Fruit fly (Drosophila melanogaster) whole organism, embryonic: ENCODE measurements around the gene Dhc62B.

ENCODE experiments used
- Awh ChIP-seq: fragments of 200-800 bp; sonication (Bioruptor generic); IDR thresholded peaks from 2 replicates; pipeline ENCODE4, ENCODE4 v1.3.6; 2022; ENCODE audit warnings: missing biosample characterization, missing genetic modification characterization
- Bdp1 ChIP-seq: fragments of 200-800 bp; sonication (Bioruptor generic); optimal IDR thresholded peaks from 3 replicates; lab custom pipeline; 2016; ENCODE audit warnings: missing biosample characterization, missing genetic modification characterization
- CG10431 ChIP-seq: fragments of 200-800 bp; sonication (Bioruptor generic); optimal IDR thresholded peaks from 3 replicates; lab custom pipeline; 2018; ENCODE audit warnings: missing biosample characterization, mild to moderate bottlenecking, missing genetic modification characterization
- CG11093 ChIP-seq: fragments of 200-800 bp; sonication (Bioruptor generic); IDR thresholded peaks from 3 replicates; pipeline ENCODE4 v1.3.6; 2022; ENCODE audit warnings: missing biosample characterization, missing genetic modification characterization
- CG11696 ChIP-seq: fragments of 200-800 bp; sonication (Bioruptor generic); IDR thresholded peaks from 2 replicates; pipeline ENCODE4 v1.3.6; 2022; ENCODE audit warnings: missing biosample characterization, missing genetic modification characterization
- CG12659 ChIP-seq: fragments of 200-800 bp; sonication (Bioruptor generic); optimal IDR thresholded peaks from 3 replicates; lab custom pipeline; 2017; ENCODE audit warnings: mild to moderate bottlenecking, missing biosample characterization, missing genetic modification reagents, missing genetic modification characterization
- CG13624 ChIP-seq: fragments of 200-800 bp; sonication (Bioruptor generic); optimal IDR thresholded peaks from 2 replicates; lab custom pipeline; 2016; ENCODE audit warnings: missing biosample characterization, missing genetic modification characterization
- CG1603 ChIP-seq: fragments of 200-800 bp; sonication (Bioruptor generic); optimal IDR thresholded peaks from 2 replicates; lab custom pipeline; 2019; ENCODE audit warnings: missing biosample characterization, mild to moderate bottlenecking, missing genetic modification characterization, moderate library complexity
- CG17912 ChIP-seq: fragments of 200-800 bp; sonication (Bioruptor generic); optimal IDR thresholded peaks from 2 replicates; lab custom pipeline; 2018; ENCODE audit warnings: missing biosample characterization, mild to moderate bottlenecking, missing genetic modification characterization
- CG1792 ChIP-seq: fragments of 200-800 bp; sonication (Bioruptor generic); optimal IDR thresholded peaks from 2 replicates; lab custom pipeline; 2016; ENCODE audit warnings: missing biosample characterization, missing genetic modification characterization
- CG1832 ChIP-seq: fragments of 200-800 bp; sonication (Bioruptor generic); optimal IDR thresholded peaks from 2 replicates; lab custom pipeline; 2017; ENCODE audit warnings: missing biosample characterization, mild to moderate bottlenecking, missing genetic modification characterization, inconsistent platforms
- CG18476 ChIP-seq: fragments of 200-800 bp; sonication (Bioruptor generic); optimal IDR thresholded peaks from 2 replicates; lab custom pipeline; 2016; ENCODE audit warnings: missing biosample characterization, mild to moderate bottlenecking, missing genetic modification characterization
- CG3163 ChIP-seq: fragments of 200-800 bp; sonication (Bioruptor generic); optimal IDR thresholded peaks from 3 replicates; lab custom pipeline; 2016; ENCODE audit warnings: missing biosample characterization, missing genetic modification characterization
- CG3995 ChIP-seq: fragments of 200-800 bp; sonication (Bioruptor generic); optimal IDR thresholded peaks from 3 replicates; lab custom pipeline; 2016; ENCODE audit warnings: missing biosample characterization, missing genetic modification characterization
- CG4730 ChIP-seq: fragments of 200-800 bp; sonication (Bioruptor generic); IDR thresholded peaks from 2 replicates; pipeline ENCODE4 v1.3.6; 2022; ENCODE audit warnings: missing biosample characterization, missing genetic modification characterization
- CG5245 ChIP-seq: fragments of 200-800 bp; sonication (Bioruptor generic); optimal IDR thresholded peaks from 3 replicates; lab custom pipeline; 2016; ENCODE audit warnings: missing biosample characterization, missing genetic modification characterization
- CG6689 ChIP-seq: fragments of 200-800 bp; sonication (Bioruptor generic); IDR thresholded peaks from 2 replicates; pipeline ENCODE4 v1.3.6; 2022; ENCODE audit warnings: missing biosample characterization, missing genetic modification characterization
- CG7357 ChIP-seq: fragments of 200-800 bp; sonication (Bioruptor generic); IDR thresholded peaks from 3 replicates; pipeline ENCODE4 v1.3.6; 2022; ENCODE audit warnings: missing biosample characterization, missing genetic modification characterization
- CG9215 ChIP-seq: fragments of 200-800 bp; sonication (Bioruptor generic); IDR thresholded peaks from 2 replicates; pipeline ENCODE4 v1.3.6; 2022; ENCODE audit warnings: missing biosample characterization, missing genetic modification characterization
- CG9609 ChIP-seq: fragments of 200-800 bp; sonication (Bioruptor generic); optimal IDR thresholded peaks from 3 replicates; lab custom pipeline; 2016; ENCODE audit warnings: missing biosample characterization, missing genetic modification characterization
- D ChIP-seq, 2 experiments: fragments of 200-800 bp in 1 of 2; fragments of >200 bp in 1 of 2; sonication (Bioruptor generic) in 1 of 2; optimal IDR thresholded peaks; 2 replicates in 1 of 2; 3 replicates in 1 of 2; lab custom pipeline; 2017; ENCODE audit warnings: mild to moderate bottlenecking in 1 of 2, missing biosample characterization in 1 of 2, missing genetic modification characterization in 1 of 2, missing genetic modification reagents in 1 of 2
- Fer1 ChIP-seq: fragments of 200-800 bp; sonication (Bioruptor generic); optimal IDR thresholded peaks from 2 replicates; lab custom pipeline; 2017; ENCODE audit warnings: missing biosample characterization, mild to moderate bottlenecking, missing genetic modification characterization
- Fer3 ChIP-seq: fragments of 200-800 bp; sonication (Bioruptor generic); optimal IDR thresholded peaks from 2 replicates; lab custom pipeline; 2018; ENCODE audit warnings: missing biosample characterization, mild to moderate bottlenecking, missing genetic modification characterization, moderate library complexity
- H2.0 ChIP-seq: fragments of 200-800 bp; sonication (Bioruptor generic); IDR thresholded peaks from 2 replicates; pipeline ENCODE4 v1.3.6; 2022; ENCODE audit warnings: missing biosample characterization, missing genetic modification characterization
- Hr51 ChIP-seq, 2 experiments: fragments of 200-800 bp; sonication (Bioruptor generic); optimal IDR thresholded peaks; 2 replicates in 1 of 2; 3 replicates in 1 of 2; lab custom pipeline; 2016 to 2018; ENCODE audit warnings: missing biosample characterization in 2 of 2, missing genetic modification characterization in 2 of 2, mild to moderate bottlenecking in 1 of 2, moderate library complexity in 1 of 2
- Max ChIP-seq: fragments of 200-800 bp; sonication (Bioruptor generic); optimal IDR thresholded peaks from 2 replicates; lab custom pipeline; 2016; ENCODE audit warnings: missing biosample characterization, mild to moderate bottlenecking, missing genetic modification characterization
- Mes4 ChIP-seq: fragments of 200-800 bp; sonication (Bioruptor generic); optimal IDR thresholded peaks from 2 replicates; lab custom pipeline; 2016; ENCODE audit warnings: missing biosample characterization, missing genetic modification characterization
- Nf-YB ChIP-seq: fragments of 200-800 bp; sonication (Bioruptor generic); optimal IDR thresholded peaks from 3 replicates; lab custom pipeline; 2019; ENCODE audit warnings: missing biosample characterization, mild to moderate bottlenecking, missing genetic modification characterization, moderate library complexity
- Optix ChIP-seq: fragments of 200-800 bp; sonication (Bioruptor generic); IDR thresholded peaks from 3 replicates; pipeline ENCODE4 v1.3.6; 2022; ENCODE audit warnings: missing biosample characterization, missing genetic modification characterization
- PHDP ChIP-seq: fragments of 200-800 bp; sonication (Bioruptor generic); optimal IDR thresholded peaks from 3 replicates; lab custom pipeline; 2018; ENCODE audit warnings: missing biosample characterization, mild to moderate bottlenecking, missing genetic modification characterization, moderate library complexity
- Rfx ChIP-seq: fragments of 200-800 bp; sonication (Bioruptor generic); IDR thresholded peaks from 2 replicates; pipeline ENCODE4 v1.3.6; 2022; ENCODE audit warnings: missing biosample characterization, missing genetic modification characterization
- Vsx1 ChIP-seq: fragments of 200-800 bp; sonication (Bioruptor generic); optimal IDR thresholded peaks from 2 replicates; lab custom pipeline; 2017; ENCODE audit warnings: missing biosample characterization, mild to moderate bottlenecking, missing genetic modification characterization, missing genetic modification reagents
- corto ChIP-seq: fragments of 200-800 bp; sonication (Bioruptor generic); optimal IDR thresholded peaks from 2 replicates; lab custom pipeline; 2016; ENCODE audit warnings: missing biosample characterization, mild to moderate bottlenecking, missing genetic modification characterization, moderate library complexity
- crp ChIP-seq, 2 experiments: fragments of 200-800 bp; sonication (Bioruptor generic); optimal IDR thresholded peaks; 2 replicates in 1 of 2; 3 replicates in 1 of 2; lab custom pipeline; 2017; ENCODE audit warnings: missing biosample characterization in 2 of 2, missing genetic modification characterization in 2 of 2, mild to moderate bottlenecking in 1 of 2, moderate library complexity in 1 of 2
- dysf ChIP-seq: fragments of 200-800 bp; sonication (Bioruptor generic); IDR thresholded peaks from 3 replicates; pipeline ENCODE4 v1.3.6; 2022; ENCODE audit warnings: missing biosample characterization, missing genetic modification characterization
- gcm2 ChIP-seq: fragments of 200-800 bp; sonication (Bioruptor generic); optimal IDR thresholded peaks from 2 replicates; lab custom pipeline; 2016; ENCODE audit warnings: missing biosample characterization, missing genetic modification characterization
- gsb ChIP-seq: fragments of 200-800 bp; sonication (Bioruptor generic); IDR thresholded peaks from 2 replicates; pipeline ENCODE4 v1.3.6; 2022; ENCODE audit warnings: missing biosample characterization, missing genetic modification characterization
- h ChIP-seq: fragments of >200 bp; optimal IDR thresholded peaks from 2 replicates; lab custom pipeline; 2017
- otp ChIP-seq: fragments of 200-800 bp; sonication (Bioruptor generic); IDR thresholded peaks from 3 replicates; pipeline ENCODE4, ENCODE4 v1.3.6; 2022; ENCODE audit warnings: missing biosample characterization, missing genetic modification characterization
- repo ChIP-seq: fragments of 200-800 bp; sonication (Bioruptor generic); optimal IDR thresholded peaks from 2 replicates; lab custom pipeline; 2016; ENCODE audit warnings: missing biosample characterization, missing genetic modification characterization
- ro ChIP-seq: fragments of 200-800 bp; sonication (Bioruptor generic); IDR thresholded peaks from 2 replicates; pipeline ENCODE4 v1.3.6; 2022; ENCODE audit warnings: missing biosample characterization, missing genetic modification characterization
- sisA ChIP-seq: fragments of 200-800 bp; sonication (Bioruptor generic); IDR thresholded peaks from 2 replicates; pipeline ENCODE4 v1.3.6; 2022; ENCODE audit warnings: missing biosample characterization, missing genetic modification characterization
- sna ChIP-seq: fragments of 200-800 bp; sonication (Bioruptor generic); IDR thresholded peaks from 2 replicates; pipeline ENCODE4 v1.3.6; 2022; ENCODE audit warnings: missing biosample characterization, missing genetic modification characterization; ENCODE audit not compliant: partially characterized antibody
- tap ChIP-seq: fragments of 200-800 bp; optimal IDR thresholded peaks from 3 replicates; lab custom pipeline; 2019; ENCODE audit warnings: missing biosample characterization, mild to moderate bottlenecking, missing genetic modification characterization, moderate library complexity
- tio ChIP-seq: fragments of 200-800 bp; sonication (Bioruptor generic); optimal IDR thresholded peaks from 2 replicates; lab custom pipeline; 2017; ENCODE audit warnings: missing biosample characterization, missing genetic modification characterization, inconsistent platforms
- tna ChIP-seq: fragments of 200-800 bp; sonication (Bioruptor generic); IDR thresholded peaks from 2 replicates; pipeline ENCODE4 v1.3.6; 2022; ENCODE audit warnings: missing biosample characterization, missing genetic modification characterization; ENCODE audit not compliant: partially characterized antibody
- trem ChIP-seq: fragments of 200-800 bp; optimal IDR thresholded peaks from 3 replicates; lab custom pipeline; 2019; ENCODE audit warnings: missing biosample characterization, mild to moderate bottlenecking, missing genetic modification characterization, moderate library complexity
- zen2 ChIP-seq: fragments of 200-800 bp; sonication (Bioruptor generic); IDR thresholded peaks from 3 replicates; pipeline ENCODE4 v1.3.6; 2022; ENCODE audit warnings: missing biosample characterization, missing genetic modification characterization; ENCODE audit not compliant: partially characterized antibody
- zf30C ChIP-seq: fragments of 200-800 bp; sonication (Bioruptor generic); optimal IDR thresholded peaks from 3 replicates; lab custom pipeline; 2018; ENCODE audit warnings: missing biosample characterization, mild to moderate bottlenecking, missing genetic modification characterization
- zfh2 ChIP-seq: fragments of 200-800 bp; sonication (Bioruptor generic); optimal IDR thresholded peaks from 2 replicates; lab custom pipeline; 2016; ENCODE audit warnings: missing biosample characterization, missing genetic modification characterization

Dhc62B gene

DNA sequence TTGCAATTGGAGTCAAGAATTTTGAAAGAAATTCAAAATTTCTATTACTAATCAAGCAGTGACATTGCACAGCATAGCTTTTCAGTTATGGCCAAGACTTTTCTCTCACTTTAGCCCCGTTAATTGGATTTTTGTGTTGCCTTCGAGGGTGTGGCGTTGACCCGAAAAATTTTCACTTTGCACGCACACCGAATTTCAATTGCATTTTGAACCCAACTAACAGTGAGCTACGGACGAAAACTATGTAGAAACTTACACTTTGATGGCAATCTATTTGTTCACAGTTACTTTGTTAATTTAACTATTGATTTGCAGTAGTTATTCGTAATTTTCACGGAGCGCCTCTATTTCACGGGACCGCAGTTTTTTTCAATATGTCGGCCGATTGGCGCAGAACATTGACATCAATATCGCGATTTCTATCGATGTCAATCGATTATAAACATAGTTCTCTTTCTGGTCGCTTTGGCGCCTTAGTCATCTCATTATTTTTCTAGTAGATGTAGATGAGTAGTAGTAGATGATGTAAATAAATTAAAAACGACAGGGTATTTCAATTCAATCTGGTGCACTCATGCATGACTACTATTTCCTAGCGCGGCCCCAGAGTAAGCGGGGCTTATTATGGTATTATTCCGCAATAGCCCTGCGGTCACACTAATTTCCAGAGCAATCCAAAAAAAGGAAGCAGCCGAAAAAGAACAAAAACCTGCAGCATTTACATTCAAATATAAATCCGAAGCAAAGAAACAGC, 23.6 kb upstream of the Dhc62B start, which contains the start of the genes alpha-Spec, dlt and Cdc37 (continued):
- TF ChIP-seq sna (GFP tag; lab: Robert Waterston, UW) (peak; percentile 78), CG9609 (GFP tag; lab: Kevin White, UChicago) (no peak), Max (GFP tag; lab: Kevin White, UChicago) (no peak), sisA (GFP tag; lab: Robert Waterston, UW) (no peak), CG1792 (GFP tag; lab: Kevin White, UChicago) (no peak), CG12659 (GFP tag; lab: Kevin White, UChicago) (peak; percentile 72), zen2 (GFP tag; lab: Robert Waterston, UW) (no peak; the same call in 2 of the 3 replicates), CG11093 (GFP tag; lab: Robert Waterston, UW) (no peak), tio (no peak), repo (GFP tag; lab: Kevin White, UChicago) (no peak), CG17912 (GFP tag; lab: Kevin White, UChicago) (no peak), tap (tag; lab: Kevin White, UChicago) (no peak), tna (peak; percentile 74), CG6689 (GFP tag; lab: Robert Waterston, UW) (no peak), H2.0 (GFP tag; lab: Robert Waterston, UW) (no peak), D (optimal IDR thresholded peaks at IDR 0.05; lab: Kevin White, UChicago) (no peak), D (GFP tag; optimal IDR thresholded peaks at IDR 0.05; lab: Kevin White, UChicago) (no peak), otp (GFP tag; lab: Robert Waterston, UW) (no peak), CG1603 (tag; lab: Kevin White, UChicago) (peak; percentile 47), CG1832 (no peak), trem (tag; lab: Kevin White, UChicago) (peak; percentile 92), zf30C (GFP tag; lab: Kevin White, UChicago) (no peak), ro (no peak), CG10431 (GFP tag; lab: Kevin White, UChicago) (peak; percentile 59), PHDP (tag; lab: Kevin White, UChicago) (peak; percentile 19), dysf (GFP tag; lab: Robert Waterston, UW) (0 out of 3 replicates have a peak, but pooled peaks have one; percentile 16), CG13624 (GFP tag; lab: Kevin White, UChicago) (peak; percentile 68), Bdp1 (GFP tag; lab: Kevin White, UChicago) (no peak), CG4730 (no peak), Awh (GFP tag; lab: Robert Waterston, UW) (no peak), Mes4 (GFP tag; lab: Kevin White, UChicago) (no peak), CG3995 (GFP tag; lab: Kevin White, UChicago) (peak; percentile 52), gsb (no peak), Hr51 (GFP tag; optimal IDR thresholded peaks at IDR 0.05; lab: Kevin White, UChicago) (no peak), CG18476 (GFP tag; lab: Kevin White, UChicago) (no peak), Vsx1 (GFP tag; lab: Kevin White, UChicago) (no peak), crp (GFP tag; optimal IDR thresholded peaks at IDR 0.05; lab: Kevin White, UChicago) (peak in 1 of 2 experiments; percentile 50), CG5245 (GFP tag; lab: Kevin White, UChicago) (peak; percentile 11), corto (GFP tag; lab: Kevin White, UChicago) (no peak), CG9215 (no peak), CG7357 (no peak), Fer1 (peak; percentile 9), gcm2 (GFP tag; lab: Kevin White, UChicago) (no peak), Nf-YB (GFP tag; lab: Kevin White, UChicago) (peak; percentile 14), CG3163 (GFP tag; lab: Kevin White, UChicago) (peak; percentile 3), CG11696 (no peak), Optix (no peak), Rfx (peak; percentile 51), h (lab: Kevin White, UChicago) (no peak), Fer3 (tag; lab: Kevin White, UChicago) (peak; percentile 24), zfh2 (GFP tag; lab: Kevin White, UChicago) (no peak)
